Fruit fly (Drosophila melanogaster) whole organism, adult: ENCODE measurements around the gene mid.

Source experiments
- CG11617 ChIP-seq: fragments of 200-800 bp; sonication (Bioruptor generic); optimal IDR thresholded peaks from 2 replicates; lab custom pipeline; 2017; ENCODE audit warnings: mild to moderate bottlenecking, missing biosample characterization, missing genetic modification reagents, missing genetic modification characterization
- CG12768 ChIP-seq: fragments of 200-800 bp; sonication (Bioruptor generic); optimal IDR thresholded peaks from 2 replicates; lab custom pipeline; 2017; ENCODE audit warnings: missing biosample characterization, missing genetic modification characterization, mild to moderate bottlenecking, moderate library complexity, missing genetic modification reagents
- CG14711 ChIP-seq: fragments of 200-800 bp; sonication (Bioruptor generic); optimal IDR thresholded peaks from 2 replicates; lab custom pipeline; 2018; ENCODE audit warnings: missing biosample characterization, mild to moderate bottlenecking, missing genetic modification characterization, moderate library complexity
- CG1620 ChIP-seq: fragments of 200-800 bp; sonication (Bioruptor generic); optimal IDR thresholded peaks from 2 replicates; lab custom pipeline; 2016; ENCODE audit warnings: missing biosample characterization, missing genetic modification characterization
- CG33017 ChIP-seq: fragments of 200-800 bp; sonication (Bioruptor generic); optimal IDR thresholded peaks from 2 replicates; lab custom pipeline; 2018; ENCODE audit warnings: missing biosample characterization, mild to moderate bottlenecking, missing genetic modification characterization, moderate library complexity
- CG5204 ChIP-seq: fragments of 200-800 bp; sonication (Bioruptor generic); optimal IDR thresholded peaks from 2 replicates; lab custom pipeline; 2016; ENCODE audit warnings: missing biosample characterization, missing genetic modification characterization
- CG7045 ChIP-seq: fragments of 200-800 bp; sonication (Bioruptor generic); optimal IDR thresholded peaks from 2 replicates; lab custom pipeline; 2017; ENCODE audit warnings: missing biosample characterization, mild to moderate bottlenecking, missing genetic modification characterization
- CG7101 ChIP-seq: fragments of 200-800 bp; sonication (Bioruptor generic); optimal IDR thresholded peaks from 2 replicates; lab custom pipeline; 2018; ENCODE audit warnings: missing biosample characterization, mild to moderate bottlenecking, missing genetic modification characterization, moderate library complexity
- Clk ChIP-seq: fragments of 200-800 bp; sonication (Bioruptor generic); optimal IDR thresholded peaks from 2 replicates; lab custom pipeline; 2017; ENCODE audit warnings: missing biosample characterization, missing genetic modification characterization
- Crg-1 ChIP-seq: fragments of 200-800 bp; sonication (Bioruptor generic); optimal IDR thresholded peaks from 2 replicates; lab custom pipeline; 2016; ENCODE audit warnings: missing biosample characterization, missing genetic modification characterization
- Hr96 ChIP-seq: fragments of 200-800 bp; sonication (Bioruptor generic); optimal IDR thresholded peaks from 2 replicates; lab custom pipeline; 2016; ENCODE audit warnings: missing biosample characterization, missing genetic modification characterization
- Mnt ChIP-seq: fragments of 200-800 bp; sonication (Bioruptor generic); optimal IDR thresholded peaks from 2 replicates; lab custom pipeline; 2016; ENCODE audit warnings: missing biosample characterization, mild to moderate bottlenecking, missing genetic modification characterization
- bab1 ChIP-seq: fragments of 200-800 bp; sonication (Bioruptor generic); optimal IDR thresholded peaks from 3 replicates; lab custom pipeline; 2019; ENCODE audit warnings: missing biosample characterization, mild to moderate bottlenecking, missing genetic modification characterization, moderate library complexity
- cic ChIP-seq: fragments of 200-800 bp; sonication (Bioruptor generic); optimal IDR thresholded peaks from 2 replicates; lab custom pipeline; 2017; ENCODE audit warnings: missing biosample characterization, mild to moderate bottlenecking, missing genetic modification characterization, moderate library complexity
- cnc ChIP-seq, 2 experiments: fragments of >200 bp; optimal IDR thresholded peaks; 2 replicates each; lab custom pipeline; 2017
- kay ChIP-seq: fragments of 200-800 bp; sonication (Bioruptor generic); peaks from one replicate; lab custom pipeline; 2016; ENCODE audit warnings: missing biosample characterization, missing genetic modification characterization, borderline replicate concordance
- ovo ChIP-seq: fragments of 200-800 bp; sonication (Bioruptor generic); optimal IDR thresholded peaks from 2 replicates; lab custom pipeline; 2016; ENCODE audit warnings: missing biosample characterization, missing genetic modification characterization
- pad ChIP-seq: fragments of 200-800 bp; sonication (Bioruptor generic); optimal IDR thresholded peaks from 3 replicates; lab custom pipeline; 2017; ENCODE audit warnings: missing biosample characterization, missing genetic modification characterization, mild to moderate bottlenecking, moderate library complexity, missing genetic modification reagents
- tj ChIP-seq: fragments of 200-800 bp; sonication (Bioruptor generic); optimal IDR thresholded peaks from 3 replicates; lab custom pipeline; 2017; ENCODE audit warnings: missing biosample characterization, mild to moderate bottlenecking, missing genetic modification characterization, moderate library complexity
- toe ChIP-seq: fragments of 200-800 bp; sonication (Bioruptor generic); optimal IDR thresholded peaks from 2 replicates; lab custom pipeline; 2016; ENCODE audit warnings: missing biosample characterization, missing genetic modification characterization

Gene mid

dm6 chr2L:5460907-5461723, at the start of gene mid:
TSS of gene mid (plus strand) at chr2L:5461639.
- TF ChIP-seq CG7101 (no peak), Clk (GFP tag; lab: Kevin White, UChicago) (no peak), ovo (GFP tag; lab: Kevin White, UChicago) (peak; percentile 11), CG33017 (tag; lab: Kevin White, UChicago) (no peak), tj (GFP tag; lab: Kevin White, UChicago) (peak; percentile 83), pad (GFP tag; lab: Kevin White, UChicago) (peak; percentile 80), CG1620 (GFP tag; lab: Kevin White, UChicago) (no peak), Hr96 (no peak)

DNA sequence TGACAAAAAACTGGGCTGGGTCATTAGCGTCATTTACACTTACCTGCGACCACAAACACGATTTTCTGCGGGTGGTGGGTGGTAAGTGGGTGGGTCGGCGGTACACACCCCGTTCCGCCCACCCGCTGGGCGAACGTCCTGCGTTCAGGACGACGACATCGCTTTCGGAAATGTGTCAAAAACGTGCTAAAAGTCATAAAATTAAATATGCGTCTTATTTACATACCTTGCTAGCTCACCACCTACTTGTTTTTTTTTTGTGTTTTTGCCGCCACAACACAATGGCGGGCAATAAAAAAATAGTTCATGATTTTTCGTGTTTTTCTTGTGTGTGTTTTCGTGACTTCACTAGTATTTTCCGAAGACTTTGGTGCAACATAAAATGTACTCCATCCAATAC, 48.9 kb upstream of the mid start:
- TF ChIP-seq pad (GFP tag; lab: Kevin White, UChicago) = no peak
- no peak for TF ChIP-seq Clk (GFP tag; lab: Kevin White, UChicago)
- no peak for TF ChIP-seq Mnt (GFP tag; lab: Kevin White, UChicago)
- TF ChIP-seq CG12768 (GFP tag; lab: Kevin White, UChicago) = no peak
- TF ChIP-seq cic (GFP tag; lab: Kevin White, UChicago) = no peak
- no peak for TF ChIP-seq CG1620 (GFP tag; lab: Kevin White, UChicago)
- no peak for TF ChIP-seq CG11617 (GFP tag; lab: Kevin White, UChicago)
- TF ChIP-seq tj (GFP tag; lab: Kevin White, UChicago) = no peak
- TF ChIP-seq toe = no peak
- TF ChIP-seq Crg-1 (GFP tag; lab: Kevin White, UChicago) = no peak
- no peak for TF ChIP-seq bab1 (GFP tag; lab: Kevin White, UChicago)
- no peak for TF ChIP-seq CG33017 (tag; lab: Kevin White, UChicago)
- no peak for TF ChIP-seq CG7045 (GFP tag; lab: Kevin White, UChicago)

dm6 chr2L:5414635-5415191, 46.7 kb upstream of the mid start:
- TF ChIP-seq ovo (GFP tag; lab: Kevin White, UChicago) (no peak), CG11617 (GFP tag; lab: Kevin White, UChicago) (no peak), CG1620 (GFP tag; lab: Kevin White, UChicago) (no peak), cnc (optimal IDR thresholded peaks at IDR 0.05; lab: Kevin White, UChicago) (no peak), pad (GFP tag; lab: Kevin White, UChicago) (no peak), CG7101 (no peak), CG12768 (GFP tag; lab: Kevin White, UChicago) (no peak), CG7045 (GFP tag; lab: Kevin White, UChicago) (no peak), Mnt (GFP tag; lab: Kevin White, UChicago) (no peak), CG33017 (tag; lab: Kevin White, UChicago) (no peak), CG14711 (tag; lab: Kevin White, UChicago) (no peak), toe (no peak), bab1 (GFP tag; lab: Kevin White, UChicago) (no peak), Clk (GFP tag; lab: Kevin White, UChicago) (no peak), kay (GFP tag; lab: Kevin White, UChicago) (no peak), tj (GFP tag; lab: Kevin White, UChicago) (no peak), CG5204 (GFP tag; lab: Kevin White, UChicago) (no peak)

DNA sequence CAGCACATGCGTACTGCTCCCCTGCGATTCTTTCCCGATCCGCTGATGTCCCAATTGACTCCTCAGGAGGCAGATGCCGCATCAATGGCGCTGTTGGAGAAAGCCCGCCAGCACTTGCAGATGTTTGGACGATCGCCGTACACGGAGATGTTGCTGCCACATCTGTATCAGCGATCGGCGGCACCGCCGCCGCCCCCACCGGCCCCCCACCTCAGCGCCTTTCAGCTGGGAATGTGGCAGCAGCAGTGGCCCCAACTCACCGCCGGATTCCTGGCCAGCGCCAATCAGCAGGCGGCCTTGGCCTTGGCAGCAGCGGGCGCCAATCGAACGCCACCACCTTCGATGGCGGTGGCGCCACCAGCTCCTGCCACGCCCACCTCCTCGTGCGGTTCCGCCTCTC, 46.1 kb upstream of the mid start:
- TF ChIP-seq Crg-1 (GFP tag; lab: Kevin White, UChicago) = no peak
- no peak for TF ChIP-seq kay (GFP tag; lab: Kevin White, UChicago)
- TF ChIP-seq CG12768 (GFP tag; lab: Kevin White, UChicago) = no peak
- TF ChIP-seq toe = no peak
- no peak for TF ChIP-seq CG7045 (GFP tag; lab: Kevin White, UChicago)
- no peak for TF ChIP-seq CG33017 (tag; lab: Kevin White, UChicago)
- no peak for TF ChIP-seq CG14711 (tag; lab: Kevin White, UChicago)

DNA sequence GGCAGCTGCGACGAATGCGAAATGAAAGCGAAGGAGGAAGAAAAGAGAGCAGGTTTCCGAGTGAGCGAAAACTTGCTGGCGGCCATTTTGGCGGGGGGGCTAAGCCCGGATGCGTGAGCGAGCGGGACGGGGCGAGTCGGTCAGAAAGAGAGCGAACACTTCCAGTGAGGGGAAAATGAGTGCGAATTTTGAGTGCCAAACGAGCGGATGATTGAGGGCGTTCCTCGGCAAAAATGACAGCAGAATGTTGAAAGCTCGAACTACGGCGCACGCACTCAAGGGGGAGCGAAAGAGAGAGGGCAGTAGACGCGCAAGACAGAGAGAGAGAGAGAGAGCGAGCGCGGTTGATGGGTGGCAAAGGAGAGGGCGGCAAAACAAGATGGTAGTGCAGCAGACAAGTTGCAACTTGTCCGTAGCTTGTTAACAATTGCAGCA, 39.9 kb upstream of the mid start:
- TF ChIP-seq kay (GFP tag; lab: Kevin White, UChicago) = no peak
- peak; percentile 92 for TF ChIP-seq pad (GFP tag; lab: Kevin White, UChicago)
- no peak for TF ChIP-seq CG14711 (tag; lab: Kevin White, UChicago)

dm6 chr2L:5425341-5425740, 36.1 kb upstream of the mid start:
- TF ChIP-seq CG12768 (GFP tag; lab: Kevin White, UChicago) (no peak), toe (no peak), Mnt (GFP tag; lab: Kevin White, UChicago) (no peak), tj (GFP tag; lab: Kevin White, UChicago) (no peak), bab1 (GFP tag; lab: Kevin White, UChicago) (no peak), CG14711 (tag; lab: Kevin White, UChicago) (no peak), CG33017 (tag; lab: Kevin White, UChicago) (no peak), CG7101 (no peak), Hr96 (no peak), Crg-1 (GFP tag; lab: Kevin White, UChicago) (no peak), cnc (optimal IDR thresholded peaks at IDR 0.05; lab: Kevin White, UChicago) (no peak), kay (GFP tag; lab: Kevin White, UChicago) (no peak), cic (GFP tag; lab: Kevin White, UChicago) (no peak)
